Fruit fly (Drosophila melanogaster): ENCODE measurements around the gene CG14109.
A peak's percentile ranks its signal among the peaks of the same experiment; 100 is the strongest.

The CG14109 gene

dm6 chr3L:13400872-13401418, 39.8 kb upstream of the CG14109 start, which contains the start of gene sens:
TSS of gene sens (minus strand) at chr3L:13401125.
- TF ChIP-seq Smox (GFP tag; optimal IDR thresholded peaks at IDR 0.05), result no peak
- 0 out of 3 replicates have a peak, but pooled peaks have one; percentile 40 for TF ChIP-seq CG6163 (GFP tag; IDR thresholded peaks at IDR 0.05)
- peak; percentile 35 for TF ChIP-seq esn (GFP tag; optimal IDR thresholded peaks at IDR 0.05)
- TF ChIP-seq Ets21C (GFP tag; optimal IDR thresholded peaks at IDR 0.05), result no peak
- peak; percentile 13 for TF ChIP-seq Eip78C (GFP tag)
- peak; percentile 16 for TF ChIP-seq fkh (GFP tag; optimal IDR thresholded peaks at IDR 0.05)
- TF ChIP-seq vri (GFP tag; optimal IDR thresholded peaks at IDR 0.05), result no peak
- TF ChIP-seq Sox102F (GFP tag; optimal IDR thresholded peaks at IDR 0.05), result peak; percentile 6
- TF ChIP-seq topi (GFP tag; optimal IDR thresholded peaks at IDR 0.05), result peak; percentile 8
- peak; percentile 33 to 39 for TF ChIP-seq ss (GFP tag; optimal IDR thresholded peaks at IDR 0.05)
- no peak for TF ChIP-seq CG7368 (GFP tag; optimal IDR thresholded peaks at IDR 0.05)
- TF ChIP-seq CG9139 (GFP tag; optimal IDR thresholded peaks at IDR 0.05), result peak; percentile 6
- TF ChIP-seq CG6854 (GFP tag; optimal IDR thresholded peaks at IDR 0.05), result peak; percentile 23
- TF ChIP-seq Sox15 (GFP tag; optimal IDR thresholded peaks at IDR 0.05), result no peak
- TF ChIP-seq Sox14 (GFP tag; optimal IDR thresholded peaks at IDR 0.05), result no peak

- TF ChIP-seq esn (GFP tag; optimal IDR thresholded peaks at IDR 0.05) (peak; percentile 39), dsx (GFP tag; optimal IDR thresholded peaks at IDR 0.05; ENCODE audit: poor library complexity, severe bottlenecking) (no peak), CG1621 (tag; optimal IDR thresholded peaks at IDR 0.05) (no peak), Met (GFP tag; optimal IDR thresholded peaks at IDR 0.05) (peak; percentile 8), net (GFP tag; optimal IDR thresholded peaks at IDR 0.05) (no peak), Lpt (GFP tag; optimal IDR thresholded peaks at IDR 0.05) (no peak), spab (GFP tag; optimal IDR thresholded peaks at IDR 0.05) (no peak), CG15336 (GFP tag; IDR thresholded peaks at IDR 0.05) (no peak), CG34406 (GFP tag; optimal IDR thresholded peaks at IDR 0.05) (no peak), CG10669 (GFP tag; optimal IDR thresholded peaks at IDR 0.05) (no peak), CG8119 (GFP tag; IDR thresholded peaks at IDR 0.05) (no peak), CG10631 (GFP tag; optimal IDR thresholded peaks at IDR 0.05) (peak; percentile 5), topi (GFP tag; optimal IDR thresholded peaks at IDR 0.05) (peak; percentile 20), fkh (GFP tag; optimal IDR thresholded peaks at IDR 0.05) (no peak), Sox14 (GFP tag; optimal IDR thresholded peaks at IDR 0.05) (no peak), fd85E (GFP tag; optimal IDR thresholded peaks at IDR 0.05) (no peak), eg (GFP tag; IDR thresholded peaks at IDR 0.05) (no peak), Ets96B (tag; optimal IDR thresholded peaks at IDR 0.05) (no peak), CG16779 (tag; optimal IDR thresholded peaks at IDR 0.05) (no peak), CG6792 (GFP tag; optimal IDR thresholded peaks at IDR 0.05) (no peak), CG4318 (GFP tag; optimal IDR thresholded peaks at IDR 0.05) (no peak), CG11902 (GFP tag; optimal IDR thresholded peaks at IDR 0.05) (no peak), OdsH (GFP tag; optimal IDR thresholded peaks at IDR 0.05) (no peak), CG9139 (GFP tag; optimal IDR thresholded peaks at IDR 0.05) (no peak), Smox (GFP tag; optimal IDR thresholded peaks at IDR 0.05) (no peak), Hr39 (GFP tag; optimal IDR thresholded peaks at IDR 0.05) (no peak), cyc (GFP tag; optimal IDR thresholded peaks at IDR 0.05) (no peak), CG32006 (GFP tag; optimal IDR thresholded peaks at IDR 0.05) (no peak), CG6808 (GFP tag; optimal IDR thresholded peaks at IDR 0.05) (no peak), CG6163 (GFP tag; IDR thresholded peaks at IDR 0.05) (no peak), Eip78C (GFP tag) (peak; percentile 68), CG11762 (GFP tag; optimal IDR thresholded peaks at IDR 0.05; ENCODE audit: insufficient read depth) (no peak), CG6276 (GFP tag; optimal IDR thresholded peaks at IDR 0.05) (no peak), acj6 (GFP tag; optimal IDR thresholded peaks at IDR 0.05) (no peak), svp (GFP tag) (peak; percentile 21), Eip93F (GFP tag; optimal IDR thresholded peaks at IDR 0.05) (no peak), dac (GFP tag; optimal IDR thresholded peaks at IDR 0.05) (no peak), CG3919 (GFP tag; optimal IDR thresholded peaks at IDR 0.05) (peak; percentile 8), Sox102F (GFP tag; optimal IDR thresholded peaks at IDR 0.05) (no peak), CG8319 (GFP tag; optimal IDR thresholded peaks at IDR 0.05) (no peak), Sox15 (GFP tag; optimal IDR thresholded peaks at IDR 0.05) (no peak)
Measured at dm6 chr3L:13403141-13403867, 37.4 kb upstream of the CG14109 start.
